Fruit fly (Drosophila melanogaster): ENCODE data around the gene Exo70.

DNA sequence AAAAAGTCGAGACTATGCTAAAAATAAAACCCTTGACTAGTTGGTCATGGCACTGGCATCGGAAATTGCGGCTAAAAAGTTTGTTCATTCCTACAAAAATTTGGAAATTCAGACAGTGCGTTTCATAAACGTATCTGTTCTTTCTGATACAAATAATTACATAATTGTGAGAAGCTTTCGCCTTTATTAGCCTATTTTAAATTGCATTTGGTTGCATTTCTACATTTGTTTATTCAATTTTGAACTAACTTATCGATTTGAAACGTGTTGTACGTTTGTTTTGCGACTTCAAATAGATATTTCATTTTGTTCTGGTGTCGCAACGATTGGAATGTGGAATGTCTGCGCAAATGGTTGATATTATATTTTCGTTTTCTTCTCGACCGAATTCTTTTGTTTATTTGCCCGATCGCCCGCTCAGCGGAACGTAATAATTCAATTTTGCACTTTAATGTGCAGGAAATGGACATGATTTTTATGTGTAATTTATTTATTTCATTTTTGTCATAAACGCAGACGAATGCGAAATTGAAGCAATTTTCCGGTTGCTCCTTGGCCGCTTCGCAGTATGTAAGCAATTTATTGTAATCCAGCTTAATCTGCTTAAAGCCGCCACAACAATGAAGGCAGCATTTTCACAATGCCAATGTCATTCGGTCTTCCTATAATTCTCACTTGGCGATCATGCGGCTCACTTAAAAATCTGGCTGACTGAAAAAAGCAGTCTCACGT lies 34.6 kb downstream of the Exo70 start:
- TF ChIP-seq Ets98B (GFP tag; IDR thresholded peaks at IDR 0.05) (no peak), EcR (GFP tag; optimal IDR thresholded peaks at IDR 0.05) (no peak), Pif1B (GFP tag; optimal IDR thresholded peaks at IDR 0.05) (no peak), CG12605 (GFP tag; IDR thresholded peaks at IDR 0.05) (no peak), Snoo (tag; optimal IDR thresholded peaks at IDR 0.05) (no peak), Pif1A (GFP tag; optimal IDR thresholded peaks at IDR 0.05) (no peak), CG15710 (tag; optimal IDR thresholded peaks at IDR 0.05) (no peak), CG8159 (tag; optimal IDR thresholded peaks at IDR 0.05) (no peak), gl (tag; optimal IDR thresholded peaks at IDR 0.05) (no peak), rn (GFP tag; IDR thresholded peaks at IDR 0.05) (no peak), CG34367 (tag; optimal IDR thresholded peaks at IDR 0.05) (no peak), CG13204 (GFP tag; optimal IDR thresholded peaks at IDR 0.05) (no peak)
